Worm (Caenorhabditis elegans): ENCODE results near the gene K08H10.10.

The K08H10.10 gene

ce11 chrV:10043234-10043796, 42.5 kb downstream of the K08H10.10 start, which contains the start of gene T06E8.8:
TSS of gene T06E8.8 (plus strand) at chrV:10043746.
- peak; percentile 62 for TF ChIP-seq ceh-18 (tag; optimal IDR thresholded peaks at IDR 0.05)
- TF ChIP-seq che-1 (tag; optimal IDR thresholded peaks at IDR 0.05) = no peak

- TF ChIP-seq pag-3 (tag; optimal IDR thresholded peaks at IDR 0.05; ENCODE audit: borderline replicate concordance) = no peak
- peak; percentile 58 for TF ChIP-seq ceh-19 (GFP tag; optimal IDR thresholded peaks at IDR 0.05)
- TF ChIP-seq ceh-34 (tag; optimal IDR thresholded peaks at IDR 0.05) = peak; percentile 68
These were observed 43.9 kb downstream of the K08H10.10 start for ce11 chrV:10044735-10045134.

ce11 chrV:10046503-10046902, 45.6 kb downstream of the K08H10.10 start:
- TF ChIP-seq F13H6.1 (tag; optimal IDR thresholded peaks at IDR 0.05) = no peak
- no peak for TF ChIP-seq zip-5 (tag; optimal IDR thresholded peaks at IDR 0.05)
- no peak for TF ChIP-seq Y22D7AL.16 (tag; optimal IDR thresholded peaks at IDR 0.05)
- TF ChIP-seq C08G9.2 (tag; optimal IDR thresholded peaks at IDR 0.05) = no peak

ce11 chrV:10047189-10047588, 46.3 kb downstream of the K08H10.10 start:
- TF ChIP-seq ceh-22 (tag; optimal IDR thresholded peaks at IDR 0.05) (no peak), hlh-13 (GFP tag; optimal IDR thresholded peaks at IDR 0.05) (no peak), C08G9.2 (tag; optimal IDR thresholded peaks at IDR 0.05) (no peak), unc-3 (GFP tag; conservative IDR thresholded peaks at IDR 0.05) (no peak), unc-3 (tag; optimal IDR thresholded peaks at IDR 0.05) (no peak), nhr-232 (tag; optimal IDR thresholded peaks at IDR 0.05) (no peak)

- 0 out of 2 replicates have a peak, but pooled peaks have one; percentile 33 for TF ChIP-seq ceh-45 (GFP tag; IDR thresholded peaks at IDR 0.05)
These were observed 48.4 kb downstream of the K08H10.10 start for ce11 chrV:10049192-10049816.

- TF ChIP-seq unc-3 (GFP tag; conservative IDR thresholded peaks at IDR 0.05) (no peak), unc-3 (tag; optimal IDR thresholded peaks at IDR 0.05) (no peak), ceh-24 (tag; optimal IDR thresholded peaks at IDR 0.05) (no peak), ceh-9 (tag; optimal IDR thresholded peaks at IDR 0.05) (no peak), nhr-11 (tag; optimal IDR thresholded peaks at IDR 0.05) (no peak), pqm-1 (tag; optimal IDR thresholded peaks at IDR 0.05) (no peak), Y22D7AL.16 (tag; optimal IDR thresholded peaks at IDR 0.05) (no peak), ahr-1 (tag; optimal IDR thresholded peaks at IDR 0.05) (no peak), unc-42 (tag; optimal IDR thresholded peaks at IDR 0.05) (no peak), tbx-2 (tag; optimal IDR thresholded peaks at IDR 0.05) (no peak), fkh-6 (tag; optimal IDR thresholded peaks at IDR 0.05) (no peak), ceh-6 (GFP tag; optimal IDR thresholded peaks at IDR 0.05) (no peak), ama-1 (optimal IDR thresholded peaks at IDR 0.05) (no peak), syd-9 (tag; optimal IDR thresholded peaks at IDR 0.05) (no peak), elt-2 (tag; optimal IDR thresholded peaks at IDR 0.05) (no peak), ceh-30 (tag; optimal IDR thresholded peaks at IDR 0.05) (no peak), pha-2 (tag; optimal IDR thresholded peaks at IDR 0.05) (no peak), pag-3 (tag; optimal IDR thresholded peaks at IDR 0.05; ENCODE audit: borderline replicate concordance) (no peak), lin-11 (tag; optimal IDR thresholded peaks at IDR 0.05) (no peak), ceh-31 (tag; optimal IDR thresholded peaks at IDR 0.05) (no peak)
These were observed 51.0 kb downstream of the K08H10.10 start, which contains the start of gene str-118 for ce11 chrV:10051855-10052254. TSS of gene str-118 (plus strand) at chrV:10052155.

Data from whole organism, late embryonic.